Worm (Caenorhabditis elegans): ENCODE measurements around the gene rad-23.

The rad-23 gene

ce11 chrII:11652679-11653174, at the start of gene rad-23, which contains the start of gene rpn-12:
rad-23 (minus strand) TSS chrII:11652729.
rpn-12 (plus strand) TSS chrII:11653124.
- peak in 2 of 6 experiments; percentile 12 to 47 for TF ChIP-seq elt-3 (tag; optimal IDR thresholded peaks at IDR 0.05)
- TF ChIP-seq efl-1 (optimal IDR thresholded peaks at IDR 0.05): peak; percentile 72 to 75
- TF ChIP-seq efl-1 (GFP tag; optimal IDR thresholded peaks at IDR 0.05 in 1 of 2): peak; percentile 65 to 93
- TF ChIP-seq rnt-1 (tag; optimal IDR thresholded peaks at IDR 0.05): peak; percentile 50
- TF ChIP-seq fos-1 (tag; optimal IDR thresholded peaks at IDR 0.05): peak; percentile 15
- TF ChIP-seq egl-13 (tag; optimal IDR thresholded peaks at IDR 0.05): no peak
- peak; percentile 69 for TF ChIP-seq snu-23 (GFP tag; optimal IDR thresholded peaks at IDR 0.05)
- TF ChIP-seq xbp-1 (tag; optimal IDR thresholded peaks at IDR 0.05): peak; percentile 51
- TF ChIP-seq sptf-1 (tag; optimal IDR thresholded peaks at IDR 0.05): no peak
- no peak for TF ChIP-seq jun-1 (tag; optimal IDR thresholded peaks at IDR 0.05)
- peak in 1 of 2 experiments; percentile 22 for TF ChIP-seq mdl-1 (tag; optimal IDR thresholded peaks at IDR 0.05)
- peak; percentile 87 for TF ChIP-seq mep-1 (tag; optimal IDR thresholded peaks at IDR 0.05)
- peak; percentile 21 for TF ChIP-seq unc-86 (tag; optimal IDR thresholded peaks at IDR 0.05)
- peak; percentile 37; the same call in 1 of the 2 replicates for TF ChIP-seq isw-1 (GFP tag; IDR thresholded peaks at IDR 0.05)
- peak; percentile 66 for TF ChIP-seq nhr-71 (tag; optimal IDR thresholded peaks at IDR 0.05)
- TF ChIP-seq nhr-85 (tag): peak; percentile 73
- peak; percentile 61 for TF ChIP-seq lin-14 (GFP tag; optimal IDR thresholded peaks at IDR 0.05)
- peak; percentile 41 for TF ChIP-seq tbx-2 (tag; optimal IDR thresholded peaks at IDR 0.05)
- peak; percentile 24 for TF ChIP-seq nhr-90 (tag; optimal IDR thresholded peaks at IDR 0.05; ENCODE audit: poor library complexity)
- TF ChIP-seq nhr-84 (tag; optimal IDR thresholded peaks at IDR 0.05): no peak
- TF ChIP-seq dpl-1 (GFP tag; optimal IDR thresholded peaks at IDR 0.05): peak; percentile 59 to 75 (median 65)
- peak; percentile 11 for TF ChIP-seq fkh-8 (tag; optimal IDR thresholded peaks at IDR 0.05)
- TF ChIP-seq lsy-2 (tag; optimal IDR thresholded peaks at IDR 0.05): peak; percentile 76 to 91
- TF ChIP-seq nhr-47 (tag; optimal IDR thresholded peaks at IDR 0.05): peak; percentile 48
- TF ChIP-seq skn-1 (tag; optimal IDR thresholded peaks at IDR 0.05): peak; percentile 100
- peak; percentile 75 for TF ChIP-seq blmp-1 (tag; optimal IDR thresholded peaks at IDR 0.05)
- peak; percentile 36 for TF ChIP-seq nhr-20 (tag; optimal IDR thresholded peaks at IDR 0.05)
- TF ChIP-seq grh-1 (GFP tag; IDR thresholded peaks at IDR 0.05): no peak
- no peak for TF ChIP-seq ceh-63 (GFP tag; optimal IDR thresholded peaks at IDR 0.05)
- TF ChIP-seq sup-37 (GFP tag; optimal IDR thresholded peaks at IDR 0.05): no peak
- no peak for TF ChIP-seq pag-3 (tag; optimal IDR thresholded peaks at IDR 0.05; ENCODE audit: borderline replicate concordance, insufficient read depth)
- TF ChIP-seq unc-130 (tag; optimal IDR thresholded peaks at IDR 0.05): peak; percentile 60
- TF ChIP-seq F16B12.6 (tag; optimal IDR thresholded peaks at IDR 0.05): peak; percentile 30
- TF ChIP-seq dsc-1 (tag; optimal IDR thresholded peaks at IDR 0.05): peak; percentile 19
- peak; percentile 77 to 85 for TF ChIP-seq lin-35 (GFP tag; optimal IDR thresholded peaks at IDR 0.05)
- TF ChIP-seq nhr-237 (tag; optimal IDR thresholded peaks at IDR 0.05): no peak
- peak in 2 of 3 experiments; percentile 31 to 53 for TF ChIP-seq ceh-82 (tag; optimal IDR thresholded peaks at IDR 0.05)
- TF ChIP-seq nhr-77 (tag; optimal IDR thresholded peaks at IDR 0.05): peak; percentile 59
- peak; percentile 70 for TF ChIP-seq C16A3.4 (tag; optimal IDR thresholded peaks at IDR 0.05)
- no peak for TF ChIP-seq lin-13 (GFP tag; optimal IDR thresholded peaks at IDR 0.05)
- peak; percentile 39 for TF ChIP-seq swsn-7 (tag; optimal IDR thresholded peaks at IDR 0.05)
- TF ChIP-seq lin-15B (tag; optimal IDR thresholded peaks at IDR 0.05): peak; percentile 60
- no peak for TF ChIP-seq nhr-76 (tag; optimal IDR thresholded peaks at IDR 0.05)
- no peak for TF ChIP-seq ztf-4 (tag; optimal IDR thresholded peaks at IDR 0.05)
- no peak for TF ChIP-seq sox-4 (tag; optimal IDR thresholded peaks at IDR 0.05)
